Worm (Caenorhabditis elegans) whole organism, L4/young adult: ENCODE data around the gene rimb-1.

Experiments
- dao-5 ChIP-seq: sonication (generic microtip); optimal IDR thresholded peaks from 2 replicates; lab custom pipeline; 2016; ENCODE audit warnings: missing genotype, missing genetic modification characterization, moderate library complexity, missing compliant biosample characterization
- him-1 ChIP-seq: sonication (generic microtip); optimal IDR thresholded peaks from 2 replicates; lab custom pipeline; 2016; ENCODE audit warnings: missing genotype, missing genetic modification reagents, missing genetic modification characterization, missing compliant biosample characterization

DNA sequence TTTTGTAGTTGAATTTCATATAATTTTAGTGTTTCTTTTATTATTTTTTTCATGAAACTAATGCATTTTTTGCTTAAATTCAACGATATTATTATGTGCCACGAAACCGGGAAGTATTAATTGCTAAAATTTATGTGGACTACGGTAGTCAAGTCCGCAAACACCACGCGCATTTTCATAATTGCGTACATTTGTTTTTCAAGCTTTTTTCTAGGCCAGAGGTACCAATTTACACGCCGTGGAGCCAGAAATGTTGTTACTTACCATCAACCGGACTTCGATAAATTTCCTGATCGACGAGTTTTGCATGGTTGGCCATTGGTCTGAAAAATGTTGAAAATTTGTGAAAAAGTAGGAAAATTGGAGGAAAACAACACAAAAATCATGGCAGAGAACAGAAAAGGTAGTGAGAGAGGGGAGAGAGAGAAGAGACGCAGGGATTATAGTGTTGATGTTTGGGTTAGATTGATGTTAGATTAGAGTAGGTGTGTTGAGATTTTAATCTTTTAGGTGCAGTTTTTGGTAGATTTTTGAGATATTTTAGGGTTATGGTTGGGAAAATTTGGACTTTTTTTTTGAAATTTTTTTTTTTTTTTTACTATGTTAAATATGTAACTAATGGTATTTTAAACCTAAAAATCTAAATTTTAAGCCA lies 30.0 kb downstream of the rimb-1 start, which contains the start of gene clp-4:
- TF ChIP-seq him-1 (tag; lab: Kevin White, UChicago) = no peak
- TF ChIP-seq dao-5 (tag; lab: Kevin White, UChicago) = no peak
